Worm (Caenorhabditis elegans) whole organism, L2 larva: ENCODE results near the gene sek-5.

Experiments used
- crh-2 ChIP-seq: sonication (generic microtip); optimal IDR thresholded peaks from 2 replicates; lab custom pipeline; 2017; ENCODE audit warnings: missing biosample characterization, missing genetic modification characterization
- elt-1 ChIP-seq: fragments of 150-350 bp; optimal IDR thresholded peaks from 2 replicates; lab custom pipeline; 2014; ENCODE audit warnings: missing biosample characterization, missing genetic modification characterization
- ztf-4 ChIP-seq: fragments of 150-350 bp; optimal IDR thresholded peaks from 2 replicates; lab custom pipeline; 2014; ENCODE audit warnings: missing biosample characterization, missing genetic modification characterization

DNA sequence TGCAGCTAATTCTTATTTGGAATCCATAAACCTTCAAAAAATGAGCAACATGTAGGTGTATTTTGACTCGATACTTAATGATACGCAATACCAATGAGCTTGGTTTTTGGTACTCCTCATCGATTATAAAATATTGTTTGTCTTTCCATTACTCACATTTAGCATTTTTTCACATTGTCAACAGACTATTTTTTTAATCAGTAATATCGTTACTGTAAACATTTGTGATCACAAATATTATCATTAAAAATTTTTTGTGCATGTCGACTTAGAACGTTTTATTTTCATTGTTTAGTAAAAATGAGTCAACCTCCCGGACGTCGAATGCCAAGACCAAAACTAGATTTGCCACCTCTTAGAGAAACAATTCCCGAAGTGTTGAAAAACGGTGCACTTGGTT is at the start of gene sek-5:
- TF ChIP-seq elt-1 (tag; lab: Kevin White, UChicago) (no peak), ztf-4 (tag; lab: Kevin White, UChicago) (no peak), crh-2 (tag; lab: Kevin White, UChicago) (no peak)
